Fruit fly (Drosophila melanogaster): ENCODE results near the gene CG44836.

DNA sequence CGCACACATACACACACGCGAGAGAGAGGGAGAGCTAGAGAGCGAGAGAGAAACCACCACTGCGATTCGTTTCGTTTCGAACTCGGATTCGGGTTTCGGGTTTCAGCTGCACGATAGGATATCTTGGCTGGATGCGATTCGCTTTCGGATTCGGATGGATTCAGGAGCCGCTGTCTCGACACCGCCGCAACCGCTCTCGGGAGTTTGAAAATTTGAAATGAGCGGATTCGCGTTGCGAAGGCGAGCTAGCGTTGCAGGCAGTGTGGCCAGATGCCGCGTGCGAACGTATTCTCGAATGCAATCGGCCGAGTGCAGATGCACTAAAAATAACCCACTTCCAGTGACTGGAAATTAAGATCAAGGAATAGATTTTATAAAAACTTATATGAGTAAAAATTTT, 11.5 kb upstream of the CG44836 start, which contains the start of gene fax:
- TF ChIP-seq CG8478 (optimal IDR thresholded peaks at IDR 0.05) (no peak), CTCF (optimal IDR thresholded peaks at IDR 0.05) (peak in 1 of 2 experiments; percentile 60)
